Worm (Caenorhabditis elegans) whole organism, L3 larva: Measurements from ENCODE around the gene B0281.3.

Experiments used
- R02D3.7 ChIP-seq: fragments of 150-350 bp; optimal IDR thresholded peaks from 2 replicates; lab custom pipeline; 2014; ENCODE audit warnings: missing biosample characterization, missing genetic modification characterization
- ZK546.5 ChIP-seq: sonication (generic microtip); optimal IDR thresholded peaks from 2 replicates; lab custom pipeline; 2017; ENCODE audit warnings: missing biosample characterization, missing genetic modification characterization
- aly-2 ChIP-seq: fragments of 150-350 bp; optimal IDR thresholded peaks from 2 replicates; lab custom pipeline; 2014; ENCODE audit warnings: missing biosample characterization, missing genetic modification characterization
- ama-1 ChIP-seq: fragments of 150-350 bp; optimal IDR thresholded peaks from 2 replicates; lab custom pipeline; 2018
- ceh-82 ChIP-seq: fragments of 150-350 bp; optimal IDR thresholded peaks from 2 replicates; lab custom pipeline; 2014; ENCODE audit warnings: missing biosample characterization, missing genetic modification characterization
- daf-12 ChIP-seq: fragments of 150-350 bp; optimal IDR thresholded peaks from 2 replicates; lab custom pipeline; 2014; ENCODE audit warnings: missing biosample characterization, missing genetic modification reagents, missing genetic modification characterization
- egl-27 ChIP-seq: sonication (generic microtip); optimal IDR thresholded peaks from 4 replicates; lab custom pipeline; 2017; ENCODE audit warnings: missing biosample characterization, missing genetic modification reagents, missing genetic modification characterization
- egl-5 ChIP-seq: fragments of 150-350 bp; optimal IDR thresholded peaks from 2 replicates; lab custom pipeline; 2017; ENCODE audit warnings: missing biosample characterization, missing genetic modification reagents, missing genetic modification characterization, inconsistent platforms
- elt-1 ChIP-seq: fragments of 150-350 bp; optimal IDR thresholded peaks from 2 replicates; lab custom pipeline; 2014; ENCODE audit warnings: missing biosample characterization, missing genetic modification characterization
- elt-3 ChIP-seq, 3 experiments: fragments of 150-350 bp in 1 of 3; sonication (generic microtip) in 2 of 3; optimal IDR thresholded peaks; 2 replicates in 2 of 3; 4 replicates in 1 of 3; lab custom pipeline; 2014 to 2017; ENCODE audit warnings: missing biosample characterization in 3 of 3, missing genetic modification characterization in 3 of 3
- eor-1 ChIP-seq, 2 experiments: fragments of 150-350 bp; optimal IDR thresholded peaks; 2 replicates each; lab custom pipeline; 2014 to 2018; ENCODE audit warnings: missing biosample characterization in 2 of 2, missing genetic modification characterization in 2 of 2
- fkh-10 ChIP-seq: sonication (generic microtip); optimal IDR thresholded peaks from 2 replicates; lab custom pipeline; 2017; ENCODE audit warnings: missing biosample characterization, missing genetic modification reagents, missing genetic modification characterization
- fkh-2 ChIP-seq: fragments of 150-350 bp; optimal IDR thresholded peaks from 2 replicates; lab custom pipeline; 2014; ENCODE audit warnings: missing biosample characterization, missing genetic modification reagents, missing genetic modification characterization
- fos-1 ChIP-seq: fragments of 150-350 bp; optimal IDR thresholded peaks from 2 replicates; lab custom pipeline; 2014; ENCODE audit warnings: missing biosample characterization, missing genetic modification characterization
- jun-1 ChIP-seq: fragments of 150-350 bp; optimal IDR thresholded peaks from 2 replicates; lab custom pipeline; 2014; ENCODE audit warnings: missing biosample characterization, missing genetic modification reagents, missing genetic modification characterization
- lin-39 ChIP-seq: fragments of 150-350 bp; optimal IDR thresholded peaks from 2 replicates; lab custom pipeline; 2018; ENCODE audit warnings: missing biosample characterization, missing genetic modification reagents, missing genetic modification characterization
- lsy-12 ChIP-seq: sonication (generic microtip); optimal IDR thresholded peaks from 2 replicates; lab custom pipeline; 2016; ENCODE audit warnings: mild to moderate bottlenecking, missing genetic modification characterization, missing compliant biosample characterization
- mml-1 ChIP-seq: fragments of 150-350 bp; sonication (generic microtip); optimal IDR thresholded peaks from 3 replicates; lab custom pipeline; 2014; ENCODE audit warnings: missing biosample characterization, missing genetic modification characterization
- nfya-1 ChIP-seq: sonication (generic microtip); optimal IDR thresholded peaks from 2 replicates; lab custom pipeline; 2017; ENCODE audit warnings: missing genetic modification characterization, mild to moderate bottlenecking, missing compliant biosample characterization, antibody characterized with exemption, moderate library complexity; ENCODE audit not compliant: insufficient read depth
- nhr-12 ChIP-seq: fragments of 150-350 bp; optimal IDR thresholded peaks from 2 replicates; lab custom pipeline; 2014; ENCODE audit warnings: missing biosample characterization, missing genetic modification characterization
- nhr-23 ChIP-seq: fragments of 150-350 bp; optimal IDR thresholded peaks from 2 replicates; lab custom pipeline; 2014; ENCODE audit warnings: missing biosample characterization, missing genetic modification reagents, missing genetic modification characterization
- nhr-237 ChIP-seq: fragments of 150-350 bp; optimal IDR thresholded peaks from 2 replicates; lab custom pipeline; 2014; ENCODE audit warnings: missing biosample characterization, missing genetic modification characterization
- nhr-25 ChIP-seq: sonication (generic microtip); optimal IDR thresholded peaks from 2 replicates; lab custom pipeline; 2017; ENCODE audit warnings: missing biosample characterization, missing genetic modification characterization
- nhr-28 ChIP-seq: fragments of 150-350 bp; optimal IDR thresholded peaks from 2 replicates; lab custom pipeline; 2014; ENCODE audit warnings: missing biosample characterization, missing genetic modification characterization
- nhr-43 ChIP-seq: sonication (generic microtip); optimal IDR thresholded peaks from 2 replicates; lab custom pipeline; 2016; ENCODE audit warnings: mild to moderate bottlenecking, missing genetic modification characterization, missing compliant biosample characterization; ENCODE audit not compliant: poor library complexity, severe bottlenecking
- nhr-67 ChIP-seq: fragments of 150-350 bp; optimal IDR thresholded peaks from 2 replicates; lab custom pipeline; 2014; ENCODE audit warnings: missing biosample characterization, missing genetic modification characterization
- nhr-76 ChIP-seq: fragments of 150-350 bp; sonication (generic microtip); optimal IDR thresholded peaks from 5 replicates; lab custom pipeline; 2014; ENCODE audit warnings: missing biosample characterization, missing genetic modification characterization
- nhr-77 ChIP-seq: fragments of 150-350 bp; optimal IDR thresholded peaks from 2 replicates; lab custom pipeline; 2014; ENCODE audit warnings: missing biosample characterization, missing genetic modification characterization
- pha-4 ChIP-seq: fragments of 150-350 bp; optimal IDR thresholded peaks from 2 replicates; lab custom pipeline; 2014; ENCODE audit warnings: missing biosample characterization, missing genetic modification reagents, missing genetic modification characterization
- pqm-1 ChIP-seq: fragments of 150-350 bp; optimal IDR thresholded peaks from 2 replicates; lab custom pipeline; 2017; ENCODE audit warnings: missing biosample characterization, missing genetic modification characterization, inconsistent platforms
- skn-1 ChIP-seq: fragments of 150-350 bp; optimal IDR thresholded peaks from 2 replicates; lab custom pipeline; 2014; ENCODE audit warnings: missing biosample characterization, missing genetic modification characterization
- snpc-4 ChIP-seq: fragments of 150-350 bp; optimal IDR thresholded peaks from 2 replicates; lab custom pipeline; 2014; ENCODE audit warnings: missing biosample characterization, missing genetic modification characterization
- tbx-2 ChIP-seq: sonication (generic microtip); optimal IDR thresholded peaks from 2 replicates; lab custom pipeline; 2016; ENCODE audit warnings: mild to moderate bottlenecking, missing genetic modification characterization, missing compliant biosample characterization
- unc-39 ChIP-seq: sonication (generic microtip); optimal IDR thresholded peaks from 4 replicates; lab custom pipeline; 2017; ENCODE audit warnings: missing biosample characterization, missing genetic modification characterization

B0281.3 gene

ce11 chrII:2306741-2307140 lies at the start of gene B0281.3:
Gene B0281.3, plus strand, starts transcription at chrII:2307041.
- TF ChIP-seq nhr-67 (tag; lab: Kevin White, UChicago) (no peak), unc-39 (tag; lab: Kevin White, UChicago) (no peak), pqm-1 (tag; lab: Kevin White, UChicago) (no peak), elt-3 (tag; optimal IDR thresholded peaks at IDR 0.05; lab: Kevin White, UChicago) (no peak), ama-1 (no peak)
- TF ChIP-seq, all 47 proteins: peak for 0

ce11 chrII:2273750-2274149 lies 33.1 kb upstream of the B0281.3 start:
- TF ChIP-seq nhr-76 (no peak), elt-3 (tag; optimal IDR thresholded peaks at IDR 0.05; lab: Kevin White, UChicago) (no peak), nhr-12 (tag; lab: Kevin White, UChicago) (no peak), fkh-10 (GFP tag; lab: Kevin White, UChicago) (no peak), snpc-4 (tag; lab: Kevin White, UChicago) (no peak), egl-27 (no peak), fkh-2 (no peak), ama-1 (no peak), R02D3.7 (tag; lab: Kevin White, UChicago) (no peak), nhr-28 (tag; lab: Kevin White, UChicago) (no peak), nfya-1 (tag; lab: Kevin White, UChicago) (no peak), ZK546.5 (tag; lab: Kevin White, UChicago) (no peak), pqm-1 (tag; lab: Kevin White, UChicago) (no peak), nhr-43 (tag; lab: Kevin White, UChicago) (no peak), elt-1 (tag; lab: Kevin White, UChicago) (no peak), daf-12 (no peak), nhr-237 (tag; lab: Kevin White, UChicago) (no peak), egl-5 (tag; lab: Kevin White, UChicago) (no peak), jun-1 (no peak)
- TF ChIP-seq, all 47 proteins: peak for 0

ce11 chrII:2277418-2277817 lies 29.4 kb upstream of the B0281.3 start, which contains the start of gene K09F6.15:
Gene K09F6.15, minus strand, starts transcription at chrII:2277518.
- TF ChIP-seq fkh-2 (no peak), nhr-28 (tag; lab: Kevin White, UChicago) (no peak), R02D3.7 (tag; lab: Kevin White, UChicago) (no peak), fkh-10 (GFP tag; lab: Kevin White, UChicago) (no peak), ama-1 (no peak), nhr-25 (no peak), aly-2 (no peak), ZK546.5 (tag; lab: Kevin White, UChicago) (no peak), pha-4 (tag; lab: Kevin White, UChicago) (no peak), nhr-23 (no peak), nhr-77 (tag; lab: Kevin White, UChicago) (no peak), nhr-237 (tag; lab: Kevin White, UChicago) (no peak)

ce11 chrII:2279263-2279662 lies 27.6 kb upstream of the B0281.3 start, which contains the start of gene K09F6.6:
Gene K09F6.6, minus strand, starts transcription at chrII:2279305.
- TF ChIP-seq lin-39 (tag; lab: Kevin White, UChicago) (no peak), skn-1 (tag; lab: Kevin White, UChicago) (no peak), nhr-25 (no peak), ceh-82 (tag; lab: Kevin White, UChicago) (no peak), tbx-2 (tag; lab: Kevin White, UChicago) (no peak), aly-2 (no peak), elt-1 (tag; lab: Kevin White, UChicago) (no peak), nhr-23 (no peak), nhr-67 (tag; lab: Kevin White, UChicago) (no peak), jun-1 (no peak), fos-1 (tag; lab: Kevin White, UChicago) (no peak), lsy-12 (tag; lab: Kevin White, UChicago) (no peak), egl-27 (no peak), nhr-77 (tag; lab: Kevin White, UChicago) (no peak), fkh-10 (GFP tag; lab: Kevin White, UChicago) (no peak), eor-1 (tag; optimal IDR thresholded peaks at IDR 0.05; lab: Kevin White, UChicago) (no peak), elt-3 (tag; optimal IDR thresholded peaks at IDR 0.05; lab: Kevin White, UChicago) (no peak), nhr-237 (tag; lab: Kevin White, UChicago) (no peak)

ce11 chrII:2279839-2280238 lies 27.0 kb upstream of the B0281.3 start, which contains the start of gene K09F6.11:
Gene K09F6.11, plus strand, starts transcription at chrII:2280139.
- TF ChIP-seq egl-5 (tag; lab: Kevin White, UChicago), result no peak
- no peak for TF ChIP-seq mml-1 (tag; lab: Kevin White, UChicago)
- no peak for TF ChIP-seq tbx-2 (tag; lab: Kevin White, UChicago)
